Fruit fly (Drosophila melanogaster) whole organism, embryonic: ENCODE measurements around the gene COX7AL2.
A peak's percentile ranks its signal among the peaks of the same experiment; 100 is the strongest.

ENCODE experiments used
- Ada2b ChIP-seq: fragments of 200-800 bp; sonication (Bioruptor generic); IDR thresholded peaks from 2 replicates; pipeline ENCODE4 v1.3.6; 2022; ENCODE audit warnings: missing biosample characterization, missing genetic modification characterization
- CG10321 ChIP-seq: fragments of 200-800 bp; sonication (Bioruptor generic); IDR thresholded peaks from 2 replicates; pipeline ENCODE4 v1.3.6; 2022; ENCODE audit warnings: missing biosample characterization, missing genetic modification characterization
- CG1233 ChIP-seq: fragments of 200-800 bp; sonication (Bioruptor generic); optimal IDR thresholded peaks from 4 replicates; lab custom pipeline; 2018; ENCODE audit warnings: missing biosample characterization, mild to moderate bottlenecking, missing genetic modification characterization
- CG14014 ChIP-seq: fragments of 200-800 bp; sonication (Bioruptor generic); IDR thresholded peaks from 2 replicates; pipeline ENCODE4 v1.3.6; 2022; ENCODE audit warnings: missing biosample characterization, missing genetic modification characterization
- CG14667 ChIP-seq: fragments of 200-800 bp; sonication (Bioruptor generic); IDR thresholded peaks from 2 replicates; pipeline ENCODE4 v1.3.6; 2022; ENCODE audit warnings: missing biosample characterization, missing genetic modification characterization
- CG15479 ChIP-seq: fragments of 200-800 bp; sonication (Bioruptor generic); optimal IDR thresholded peaks from 3 replicates; lab custom pipeline; 2019; ENCODE audit warnings: missing biosample characterization, mild to moderate bottlenecking, missing genetic modification characterization, moderate library complexity
- CG17829 ChIP-seq: fragments of 200-800 bp; optimal IDR thresholded peaks from 2 replicates; lab custom pipeline; 2019; ENCODE audit warnings: missing biosample characterization, mild to moderate bottlenecking, missing genetic modification characterization, moderate library complexity
- CG18476 ChIP-seq: fragments of 200-800 bp; sonication (Bioruptor generic); optimal IDR thresholded peaks from 2 replicates; lab custom pipeline; 2016; ENCODE audit warnings: missing biosample characterization, mild to moderate bottlenecking, missing genetic modification characterization
- CG18764 ChIP-seq: fragments of 200-800 bp; sonication (Bioruptor generic); optimal IDR thresholded peaks from 3 replicates; lab custom pipeline; 2016; ENCODE audit warnings: missing biosample characterization, missing genetic modification characterization
- CG2116 ChIP-seq: fragments of 200-800 bp; sonication (Bioruptor generic); optimal IDR thresholded peaks from 3 replicates; lab custom pipeline; 2018; ENCODE audit warnings: missing biosample characterization, mild to moderate bottlenecking, missing genetic modification characterization
- CG3838 ChIP-seq: fragments of 200-800 bp; sonication (Bioruptor generic); optimal IDR thresholded peaks from 3 replicates; lab custom pipeline; 2016; ENCODE audit warnings: missing biosample characterization, missing genetic modification characterization
- CG4707 ChIP-seq: fragments of 200-800 bp; sonication (Bioruptor generic); optimal IDR thresholded peaks from 2 replicates; lab custom pipeline; 2018; ENCODE audit warnings: missing biosample characterization, mild to moderate bottlenecking, missing genetic modification characterization, moderate library complexity
- CG7745 ChIP-seq: fragments of 200-800 bp; sonication (Bioruptor generic); optimal IDR thresholded peaks from 2 replicates; lab custom pipeline; 2018; ENCODE audit warnings: missing biosample characterization, mild to moderate bottlenecking, missing genetic modification characterization, moderate library complexity
- CG8359 ChIP-seq: fragments of 200-800 bp; sonication (Bioruptor generic); optimal IDR thresholded peaks from 2 replicates; lab custom pipeline; 2017; ENCODE audit warnings: missing biosample characterization, mild to moderate bottlenecking, missing genetic modification characterization, borderline replicate concordance
- Chrac-16 ChIP-seq: fragments of 200-800 bp; sonication (Bioruptor generic); optimal IDR thresholded peaks from 3 replicates; lab custom pipeline; 2016; ENCODE audit warnings: missing biosample characterization, missing genetic modification characterization
- D ChIP-seq, 2 experiments: fragments of 200-800 bp in 1 of 2; fragments of >200 bp in 1 of 2; sonication (Bioruptor generic) in 1 of 2; optimal IDR thresholded peaks; 2 replicates in 1 of 2; 3 replicates in 1 of 2; lab custom pipeline; 2017; ENCODE audit warnings: mild to moderate bottlenecking in 1 of 2, missing biosample characterization in 1 of 2, missing genetic modification characterization in 1 of 2, missing genetic modification reagents in 1 of 2
- ERR ChIP-seq: fragments of 200-800 bp; sonication (Bioruptor generic); optimal IDR thresholded peaks from 2 replicates; lab custom pipeline; 2016; ENCODE audit warnings: missing biosample characterization, missing genetic modification characterization
- Fer3 ChIP-seq: fragments of 200-800 bp; sonication (Bioruptor generic); optimal IDR thresholded peaks from 2 replicates; lab custom pipeline; 2018; ENCODE audit warnings: missing biosample characterization, mild to moderate bottlenecking, missing genetic modification characterization, moderate library complexity
- Gsc ChIP-seq: fragments of 200-800 bp; sonication (Bioruptor generic); IDR thresholded peaks from 2 replicates; pipeline ENCODE4 v1.3.6; 2022; ENCODE audit warnings: missing biosample characterization, missing genetic modification characterization
- HHEX ChIP-seq: fragments of 200-800 bp; sonication (Bioruptor generic); optimal IDR thresholded peaks from 3 replicates; lab custom pipeline; 2017; ENCODE audit warnings: missing biosample characterization, mild to moderate bottlenecking, missing genetic modification characterization, missing genetic modification reagents
- Hr51 ChIP-seq, 2 experiments: fragments of 200-800 bp; sonication (Bioruptor generic); optimal IDR thresholded peaks; 2 replicates in 1 of 2; 3 replicates in 1 of 2; lab custom pipeline; 2016 to 2018; ENCODE audit warnings: missing biosample characterization in 2 of 2, missing genetic modification characterization in 2 of 2, mild to moderate bottlenecking in 1 of 2, moderate library complexity in 1 of 2
- Hsf ChIP-seq: fragments of 200-800 bp; sonication (Bioruptor generic); optimal IDR thresholded peaks from 3 replicates; lab custom pipeline; 2016; ENCODE audit warnings: missing biosample characterization, missing genetic modification characterization
- Lim3 ChIP-seq: fragments of 200-800 bp; sonication (Bioruptor generic); IDR thresholded peaks from 2 replicates; pipeline ENCODE4 v1.3.6; 2022; ENCODE audit warnings: missing biosample characterization, missing genetic modification characterization
- Mes4 ChIP-seq: fragments of 200-800 bp; sonication (Bioruptor generic); optimal IDR thresholded peaks from 2 replicates; lab custom pipeline; 2016; ENCODE audit warnings: missing biosample characterization, missing genetic modification characterization
- Myb ChIP-seq: fragments of 200-800 bp; sonication (Bioruptor generic); optimal IDR thresholded peaks from 2 replicates; lab custom pipeline; 2016; ENCODE audit warnings: missing biosample characterization, missing genetic modification characterization
- NFAT ChIP-seq: fragments of 200-800 bp; sonication (Bioruptor generic); IDR thresholded peaks from 2 replicates; pipeline ENCODE4 v1.3.6; 2022; ENCODE audit warnings: missing biosample characterization, missing genetic modification characterization
- NK7.1 ChIP-seq: fragments of 200-800 bp; sonication (Bioruptor generic); optimal IDR thresholded peaks from 3 replicates; lab custom pipeline; 2016; ENCODE audit warnings: missing biosample characterization, missing genetic modification characterization
- Sin3A ChIP-seq: fragments of >200 bp; optimal IDR thresholded peaks from 2 replicates; lab custom pipeline; 2018
- Six4 ChIP-seq: fragments of 200-800 bp; sonication (Bioruptor generic); optimal IDR thresholded peaks from 2 replicates; lab custom pipeline; 2016; ENCODE audit warnings: missing biosample characterization, missing genetic modification characterization
- Sry-β ChIP-seq: fragments of 200-800 bp; sonication (Bioruptor generic); optimal IDR thresholded peaks from 2 replicates; lab custom pipeline; 2018; ENCODE audit warnings: missing biosample characterization, mild to moderate bottlenecking, missing genetic modification characterization, moderate library complexity
- Taf1 ChIP-seq: fragments of 200-800 bp; sonication (Bioruptor generic); IDR thresholded peaks from 2 replicates; pipeline ENCODE4 v1.3.6; 2022; ENCODE audit warnings: missing biosample characterization, missing genetic modification characterization
- Xbp1 ChIP-seq: fragments of 200-800 bp; sonication (Bioruptor generic); optimal IDR thresholded peaks from 3 replicates; lab custom pipeline; 2016; ENCODE audit warnings: missing biosample characterization, mild to moderate bottlenecking, missing genetic modification characterization
- YL-1 ChIP-seq: fragments of 200-800 bp; sonication (Bioruptor generic); optimal IDR thresholded peaks from 3 replicates; lab custom pipeline; 2017; ENCODE audit warnings: missing biosample characterization, mild to moderate bottlenecking, missing genetic modification characterization
- al ChIP-seq: fragments of 200-800 bp; sonication (Bioruptor generic); IDR thresholded peaks from 2 replicates; pipeline ENCODE4 v1.3.6; 2022; ENCODE audit warnings: missing biosample characterization, missing genetic modification characterization
- btn ChIP-seq: fragments of 200-800 bp; sonication (Bioruptor generic); optimal IDR thresholded peaks from 2 replicates; lab custom pipeline; 2016; ENCODE audit warnings: missing biosample characterization, missing genetic modification characterization
- crol ChIP-seq: fragments of 200-800 bp; sonication (Bioruptor generic); IDR thresholded peaks from 2 replicates; pipeline ENCODE4 v1.3.6; 2022; ENCODE audit warnings: missing biosample characterization, missing genetic modification characterization
- crp ChIP-seq, 2 experiments: fragments of 200-800 bp; sonication (Bioruptor generic); optimal IDR thresholded peaks; 2 replicates in 1 of 2; 3 replicates in 1 of 2; lab custom pipeline; 2017; ENCODE audit warnings: missing biosample characterization in 2 of 2, missing genetic modification characterization in 2 of 2, mild to moderate bottlenecking in 1 of 2, moderate library complexity in 1 of 2
- cwo ChIP-seq: fragments of 200-800 bp; sonication (Bioruptor generic); optimal IDR thresholded peaks from 3 replicates; lab custom pipeline; 2017; ENCODE audit warnings: missing biosample characterization, missing genetic modification characterization, mild to moderate bottlenecking, moderate library complexity, missing genetic modification reagents
- dati ChIP-seq: fragments of 200-800 bp; sonication (Bioruptor generic); IDR thresholded peaks from 2 replicates; pipeline ENCODE4 v1.3.6; 2022; ENCODE audit warnings: missing biosample characterization, missing genetic modification characterization
- disco-r ChIP-seq: fragments of 200-800 bp; sonication (Bioruptor generic); optimal IDR thresholded peaks from 2 replicates; lab custom pipeline; 2016; ENCODE audit warnings: missing biosample characterization, missing genetic modification characterization
- fu2 ChIP-seq: fragments of 200-800 bp; sonication (Bioruptor generic); optimal IDR thresholded peaks from 2 replicates; lab custom pipeline; 2016; ENCODE audit warnings: missing biosample characterization, missing genetic modification characterization
- gce ChIP-seq: fragments of 200-800 bp; sonication (Bioruptor generic); IDR thresholded peaks from 3 replicates; pipeline ENCODE4 v1.3.6; 2022; ENCODE audit warnings: missing biosample characterization, missing genetic modification characterization
- gro ChIP-seq: fragments of 200-800 bp; sonication (Bioruptor generic); optimal IDR thresholded peaks from 2 replicates; lab custom pipeline; 2016; ENCODE audit warnings: missing biosample characterization, missing genetic modification characterization
- gsb ChIP-seq: fragments of 200-800 bp; sonication (Bioruptor generic); IDR thresholded peaks from 2 replicates; pipeline ENCODE4 v1.3.6; 2022; ENCODE audit warnings: missing biosample characterization, missing genetic modification characterization
- h ChIP-seq: fragments of >200 bp; optimal IDR thresholded peaks from 2 replicates; lab custom pipeline; 2017
- sc ChIP-seq, 3 experiments: fragments of >200 bp in 2 of 3; fragments of 200-800 bp in 1 of 3; sonication (Bioruptor generic) in 1 of 3; optimal IDR thresholded peaks; 2 replicates in 2 of 3; 3 replicates in 1 of 3; lab custom pipeline; 2017; ENCODE audit warnings: mild to moderate bottlenecking in 1 of 3, missing biosample characterization in 1 of 3, missing genetic modification characterization in 1 of 3, missing genetic modification reagents in 1 of 3
- tap ChIP-seq: fragments of 200-800 bp; optimal IDR thresholded peaks from 3 replicates; lab custom pipeline; 2019; ENCODE audit warnings: missing biosample characterization, mild to moderate bottlenecking, missing genetic modification characterization, moderate library complexity
- tgo ChIP-seq: fragments of 200-800 bp; sonication (Bioruptor generic); IDR thresholded peaks from 3 replicates; pipeline ENCODE4 v1.3.6; 2022; ENCODE audit warnings: missing biosample characterization, missing genetic modification characterization
- unpg ChIP-seq: fragments of 200-800 bp; sonication (Bioruptor generic); optimal IDR thresholded peaks from 3 replicates; lab custom pipeline; 2018; ENCODE audit warnings: missing biosample characterization, mild to moderate bottlenecking, missing genetic modification characterization, moderate library complexity
- vnd ChIP-seq: fragments of 200-800 bp; sonication (Bioruptor generic); IDR thresholded peaks from 3 replicates; pipeline ENCODE4 v1.3.6; 2022; ENCODE audit warnings: missing biosample characterization, missing genetic modification characterization; ENCODE audit not compliant: partially characterized antibody
- z ChIP-seq: fragments of 200-800 bp; sonication (Bioruptor generic); IDR thresholded peaks from 3 replicates; pipeline ENCODE4 v1.3.6; 2022; ENCODE audit warnings: missing biosample characterization, missing genetic modification characterization

The COX7AL2 gene

dm6 chr2L:2179366-2179765 lies 18.3 kb downstream of the COX7AL2 start:
- TF ChIP-seq CG14667 (peak; percentile 58), Gsc (GFP tag; lab: Robert Waterston, UW) (no peak), CG8359 (GFP tag; lab: Kevin White, UChicago) (peak; percentile 0), CG2116 (GFP tag; lab: Kevin White, UChicago) (no peak), Sry-β (no peak), D (optimal IDR thresholded peaks at IDR 0.05; lab: Kevin White, UChicago) (no peak), D (GFP tag; optimal IDR thresholded peaks at IDR 0.05; lab: Kevin White, UChicago) (no peak), z (GFP tag; lab: Robert Waterston, UW) (no peak), Myb (GFP tag; lab: Kevin White, UChicago) (peak; percentile 65), CG10321 (GFP tag; lab: Robert Waterston, UW) (no peak; the same call in 1 of the 2 replicates), NFAT (GFP tag; lab: Robert Waterston, UW) (peak; percentile 34; the same call in 1 of the 2 replicates), CG17829 (tag; lab: Kevin White, UChicago) (peak; percentile 53), CG3838 (GFP tag; lab: Kevin White, UChicago) (peak; percentile 6), gce (no peak), tap (tag; lab: Kevin White, UChicago) (peak; percentile 74), vnd (GFP tag; lab: Robert Waterston, UW) (no peak), CG18764 (GFP tag; lab: Kevin White, UChicago) (peak; percentile 59), h (no peak), Lim3 (GFP tag; lab: Robert Waterston, UW) (no peak), Ada2b (peak; percentile 61), Mes4 (peak; percentile 35), Taf1 (GFP tag; lab: Robert Waterston, UW) (peak; percentile 33; the same call in 1 of the 2 replicates), al (GFP tag; lab: Robert Waterston, UW) (peak; percentile 88), dati (GFP tag; lab: Robert Waterston, UW) (0 out of 2 replicates have a peak, but pooled peaks have one; percentile 21), tgo (GFP tag; lab: Robert Waterston, UW) (peak; percentile 74), CG15479 (no peak), CG7745 (tag; lab: Kevin White, UChicago) (no peak), Hr51 (GFP tag; optimal IDR thresholded peaks at IDR 0.05; lab: Kevin White, UChicago) (peak; percentile 9 to 88), unpg (GFP tag; lab: Kevin White, UChicago) (peak; percentile 76), sc (optimal IDR thresholded peaks at IDR 0.05; lab: Kevin White, UChicago) (no peak), sc (GFP tag; optimal IDR thresholded peaks at IDR 0.05; lab: Kevin White, UChicago) (peak; percentile 44), HHEX (peak; percentile 78), disco-r (GFP tag; lab: Kevin White, UChicago) (peak; percentile 59), cwo (peak; percentile 74), Fer3 (tag; lab: Kevin White, UChicago) (peak; percentile 80), CG4707 (GFP tag; lab: Kevin White, UChicago) (peak; percentile 7), YL-1 (GFP tag; lab: Kevin White, UChicago) (no peak), Hsf (GFP tag; lab: Kevin White, UChicago) (peak; percentile 71), Sin3A (lab: Kevin White, UChicago) (no peak), crol (no peak), ERR (GFP tag; lab: Kevin White, UChicago) (peak; percentile 68), btn (GFP tag; lab: Kevin White, UChicago) (peak; percentile 56), Six4 (GFP tag; lab: Kevin White, UChicago) (peak; percentile 19), gsb (GFP tag; lab: Robert Waterston, UW) (peak; percentile 54; the same call in 1 of the 2 replicates), gro (GFP tag; lab: Kevin White, UChicago) (peak; percentile 90), Xbp1 (GFP tag; lab: Kevin White, UChicago) (peak; percentile 82), NK7.1 (GFP tag; lab: Kevin White, UChicago) (peak; percentile 35), crp (GFP tag; optimal IDR thresholded peaks at IDR 0.05; lab: Kevin White, UChicago) (no peak), CG1233 (peak; percentile 68), CG18476 (GFP tag; lab: Kevin White, UChicago) (peak; percentile 48), fu2 (GFP tag; lab: Kevin White, UChicago) (peak; percentile 79), CG14014 (GFP tag; lab: Robert Waterston, UW) (peak; percentile 66), Chrac-16 (GFP tag; lab: Kevin White, UChicago) (peak; percentile 73)
